Worm (Caenorhabditis elegans) whole organism, L1 larva: ENCODE data around the gene B0393.7.
A peak's percentile ranks its signal among the peaks of the same experiment; 100 is the strongest.

Source experiments
- F16B12.6 ChIP-seq: fragments of 150-350 bp; optimal IDR thresholded peaks from 2 replicates; lab custom pipeline; 2014; ENCODE audit warnings: missing biosample characterization, missing genetic modification characterization
- aha-1 ChIP-seq: fragments of 150-350 bp; optimal IDR thresholded peaks from 2 replicates; lab custom pipeline; 2014; ENCODE audit warnings: missing biosample characterization, missing genetic modification characterization
- alr-1 ChIP-seq: fragments of 200-800 bp; sonication (Bioruptor generic); optimal IDR thresholded peaks from 2 replicates; lab custom pipeline; 2018; ENCODE audit warnings: borderline replicate concordance, mild to moderate bottlenecking, missing genetic modification characterization, missing compliant biosample characterization
- aly-2 ChIP-seq: fragments of 150-350 bp; optimal IDR thresholded peaks from 2 replicates; lab custom pipeline; 2014; ENCODE audit warnings: missing biosample characterization, missing genetic modification characterization
- blmp-1 ChIP-seq: fragments of 150-350 bp; optimal IDR thresholded peaks from 2 replicates; lab custom pipeline; 2014; ENCODE audit warnings: missing biosample characterization, missing genetic modification characterization
- ceh-63 ChIP-seq: fragments of 200-800 bp; sonication (Bioruptor generic); optimal IDR thresholded peaks from 2 replicates; lab custom pipeline; 2018; ENCODE audit warnings: mild to moderate bottlenecking, missing genetic modification characterization, missing compliant biosample characterization
- ceh-8 ChIP-seq: fragments of 200-800 bp; sonication (Bioruptor generic); optimal IDR thresholded peaks from 2 replicates; lab custom pipeline; 2018; ENCODE audit warnings: mild to moderate bottlenecking, missing genetic modification characterization, moderate library complexity, missing compliant biosample characterization
- efl-1 ChIP-seq, 4 experiments: fragments of 150-350 bp; optimal IDR thresholded peaks in 3 of 4; peaks in 1 of 4; 1 replicate in 1 of 4; 2 replicates in 3 of 4; lab custom pipeline; 2014; ENCODE audit warnings: missing biosample characterization in 2 of 4, missing genetic modification characterization in 2 of 4, missing genetic modification reagents in 2 of 4
- efl-3 ChIP-seq: fragments of 200-800 bp; sonication (Bioruptor generic); optimal IDR thresholded peaks from 2 replicates; lab custom pipeline; 2018; ENCODE audit warnings: mild to moderate bottlenecking, missing genetic modification characterization, missing compliant biosample characterization
- elt-2 ChIP-seq: sonication (generic microtip); optimal IDR thresholded peaks from 2 replicates; lab custom pipeline; 2016; ENCODE audit warnings: missing genetic modification characterization, mild to moderate bottlenecking, inconsistent platforms, missing compliant biosample characterization, missing genetic modification reagents
- elt-3 ChIP-seq, 6 experiments: fragments of 150-350 bp in 1 of 6; sonication (generic microtip); optimal IDR thresholded peaks; 2 replicates each; lab custom pipeline; 2017 to 2018; ENCODE audit warnings: missing biosample characterization in 6 of 6, missing genetic modification characterization in 6 of 6, inconsistent platforms in 1 of 6
- fkh-4 ChIP-seq: sonication (generic microtip); optimal IDR thresholded peaks from 2 replicates; lab custom pipeline; 2016; ENCODE audit warnings: missing compliant biosample characterization, missing genetic modification characterization, borderline replicate concordance
- fos-1 ChIP-seq: fragments of 150-350 bp; optimal IDR thresholded peaks from 2 replicates; lab custom pipeline; 2014; ENCODE audit warnings: missing biosample characterization, missing genetic modification characterization
- grh-1 ChIP-seq: fragments of 200-800 bp; sonication (Bioruptor generic); IDR thresholded peaks from 2 replicates; pipeline ENCODE4 v1.3.6; 2022; ENCODE audit warnings: missing genetic modification reagents, missing genetic modification characterization, missing compliant biosample characterization
- hlh-4 ChIP-seq: sonication (generic microtip); optimal IDR thresholded peaks from 2 replicates; lab custom pipeline; 2016; ENCODE audit warnings: mild to moderate bottlenecking, missing genetic modification characterization, missing compliant biosample characterization
- hpl-2 ChIP-seq: fragments of 150-350 bp; optimal IDR thresholded peaks from 2 replicates; lab custom pipeline; 2014; ENCODE audit warnings: missing biosample characterization, missing genetic modification reagents, missing genetic modification characterization
- irx-1 ChIP-seq: sonication (generic microtip); optimal IDR thresholded peaks from 2 replicates; lab custom pipeline; 2016; ENCODE audit warnings: missing genetic modification characterization, missing compliant biosample characterization
- isw-1 ChIP-seq: fragments of 200-800 bp; sonication (Bioruptor generic); IDR thresholded peaks from 2 replicates; pipeline ENCODE4 v1.3.6; 2022; ENCODE audit warnings: missing genetic modification characterization, missing compliant biosample characterization
- jun-1 ChIP-seq: fragments of 150-350 bp; optimal IDR thresholded peaks from 2 replicates; lab custom pipeline; 2014; ENCODE audit warnings: missing biosample characterization, missing genetic modification reagents, missing genetic modification characterization
- lin-13 ChIP-seq: fragments of 150-350 bp; optimal IDR thresholded peaks from 2 replicates; lab custom pipeline; 2014; ENCODE audit warnings: missing biosample characterization, missing genetic modification reagents, missing genetic modification characterization
- lin-14 ChIP-seq: fragments of 200-800 bp; sonication (Bioruptor generic); optimal IDR thresholded peaks from 2 replicates; lab custom pipeline; 2018; ENCODE audit warnings: mild to moderate bottlenecking, missing genetic modification characterization, moderate library complexity, missing compliant biosample characterization
- lin-35 ChIP-seq, 2 experiments: fragments of 150-350 bp; optimal IDR thresholded peaks; 2 replicates each; lab custom pipeline; 2014; ENCODE audit warnings: missing biosample characterization in 2 of 2, missing genetic modification characterization in 2 of 2, missing genetic modification reagents in 2 of 2
- lir-3 ChIP-seq: sonication (generic microtip); optimal IDR thresholded peaks from 2 replicates; lab custom pipeline; 2016; ENCODE audit warnings: mild to moderate bottlenecking, missing genetic modification characterization, moderate library complexity, missing compliant biosample characterization; ENCODE audit not compliant: poor library complexity
- mdl-1 ChIP-seq, 2 experiments: fragments of 150-350 bp; optimal IDR thresholded peaks; 2 replicates each; lab custom pipeline; 2014 to 2017; ENCODE audit warnings: missing biosample characterization in 2 of 2, missing genetic modification characterization in 2 of 2, inconsistent platforms in 1 of 2
- mef-2 ChIP-seq: fragments of 150-350 bp; optimal IDR thresholded peaks from 2 replicates; lab custom pipeline; 2014; ENCODE audit warnings: missing biosample characterization, missing genetic modification characterization
- mep-1 ChIP-seq: fragments of 150-350 bp; optimal IDR thresholded peaks from 2 replicates; lab custom pipeline; 2014; ENCODE audit warnings: missing biosample characterization, missing genetic modification characterization
- nhr-12 ChIP-seq: sonication (generic microtip); optimal IDR thresholded peaks from 2 replicates; lab custom pipeline; 2017; ENCODE audit warnings: missing biosample characterization, missing genetic modification characterization
- nhr-19 ChIP-seq: fragments of 200-800 bp; sonication (Bioruptor generic); conservative IDR thresholded peaks from 2 replicates; pipeline ENCODE4 v1.3.6; 2022; ENCODE audit warnings: missing genetic modification characterization, missing compliant biosample characterization
- nhr-28 ChIP-seq: fragments of 150-350 bp; optimal IDR thresholded peaks from 2 replicates; lab custom pipeline; 2014; ENCODE audit warnings: missing biosample characterization, missing genetic modification characterization
- nhr-71 ChIP-seq: sonication (generic microtip); optimal IDR thresholded peaks from 2 replicates; lab custom pipeline; 2016; ENCODE audit warnings: mild to moderate bottlenecking, missing genetic modification characterization, moderate library complexity, missing compliant biosample characterization
- nhr-76 ChIP-seq: sonication (generic microtip); optimal IDR thresholded peaks from 2 replicates; lab custom pipeline; 2017; ENCODE audit warnings: missing biosample characterization, missing genetic modification characterization
- pag-3 ChIP-seq: sonication (generic microtip); optimal IDR thresholded peaks from 2 replicates; lab custom pipeline; 2017; ENCODE audit warnings: missing genetic modification characterization, mild to moderate bottlenecking, missing compliant biosample characterization, antibody characterized with exemption, borderline replicate concordance; ENCODE audit not compliant: insufficient read depth
- pqm-1 ChIP-seq: sonication (generic microtip); optimal IDR thresholded peaks from 3 replicates; lab custom pipeline; 2017; ENCODE audit warnings: missing biosample characterization, missing genetic modification characterization
- rnt-1 ChIP-seq: sonication (generic microtip); optimal IDR thresholded peaks from 2 replicates; lab custom pipeline; 2016; ENCODE audit warnings: mild to moderate bottlenecking, missing genetic modification characterization, moderate library complexity, missing compliant biosample characterization
- snpc-4 ChIP-seq: fragments of 150-350 bp; optimal IDR thresholded peaks from 2 replicates; lab custom pipeline; 2014; ENCODE audit warnings: missing biosample characterization, missing genetic modification characterization
- sox-4 ChIP-seq: sonication (generic microtip); optimal IDR thresholded peaks from 2 replicates; lab custom pipeline; 2016; ENCODE audit warnings: missing genetic modification characterization, missing compliant biosample characterization
- sptf-1 ChIP-seq: fragments of 150-350 bp; optimal IDR thresholded peaks from 2 replicates; lab custom pipeline; 2014; ENCODE audit warnings: missing biosample characterization, missing genetic modification characterization
- sup-37 ChIP-seq: fragments of 200-800 bp; sonication (Bioruptor generic); optimal IDR thresholded peaks from 2 replicates; lab custom pipeline; 2018; ENCODE audit warnings: mild to moderate bottlenecking, missing genetic modification characterization, missing compliant biosample characterization
- unc-86 ChIP-seq: sonication (generic microtip); optimal IDR thresholded peaks from 2 replicates; lab custom pipeline; 2016; ENCODE audit warnings: missing genetic modification characterization, missing compliant biosample characterization
- unc-98 ChIP-seq: fragments of 200-800 bp; sonication (Bioruptor generic); IDR thresholded peaks from 2 replicates; pipeline ENCODE4 v1.3.6; 2022; ENCODE audit warnings: missing genetic modification characterization, missing compliant biosample characterization
- vab-15 ChIP-seq: sonication (generic microtip); optimal IDR thresholded peaks from 2 replicates; lab custom pipeline; 2017; ENCODE audit warnings: missing genotype, mild to moderate bottlenecking, missing genetic modification characterization, missing compliant biosample characterization
- ztf-11 ChIP-seq, 2 experiments: sonication (generic microtip); optimal IDR thresholded peaks; 2 replicates each; lab custom pipeline; 2016 to 2017; ENCODE audit warnings: missing genetic modification characterization in 2 of 2, missing biosample characterization in 1 of 2, missing compliant biosample characterization in 1 of 2

Gene B0393.7

ce11 chrIII:4766842-4767241 lies 11.1 kb downstream of the B0393.7 start:
- TF ChIP-seq nhr-12 (no peak), hpl-2 (no peak), elt-2 (peak; percentile 39), fos-1 (tag; lab: Kevin White, UChicago) (no peak), elt-3 (tag; optimal IDR thresholded peaks at IDR 0.05; lab: Kevin White, UChicago) (peak in 1 of 6 experiments; percentile 5), nhr-19 (no peak), snpc-4 (tag; lab: Kevin White, UChicago) (no peak), efl-1 (optimal IDR thresholded peaks at IDR 0.05; lab: Kevin White, UChicago) (no peak), efl-1 (GFP tag; optimal IDR thresholded peaks at IDR 0.05 in 1 of 2; lab: Kevin White, UChicago) (no peak), blmp-1 (tag; lab: Kevin White, UChicago) (peak; percentile 59), grh-1 (no peak), aha-1 (no peak)

ce11 chrIII:4765474-4765873 lies 12.4 kb downstream of the B0393.7 start, which contains the start of gene B0393.5:
TSS of gene B0393.5 (plus strand) at chrIII:4765774.
- TF ChIP-seq ztf-11 (tag; optimal IDR thresholded peaks at IDR 0.05; lab: Kevin White, UChicago) (no peak), nhr-28 (tag; lab: Kevin White, UChicago) (no peak), irx-1 (tag; lab: Kevin White, UChicago) (no peak), efl-1 (optimal IDR thresholded peaks at IDR 0.05; lab: Kevin White, UChicago) (no peak), efl-1 (GFP tag; optimal IDR thresholded peaks at IDR 0.05 in 1 of 2; lab: Kevin White, UChicago) (no peak)

- no peak for TF ChIP-seq efl-1 (optimal IDR thresholded peaks at IDR 0.05; lab: Kevin White, UChicago)
- peak in 1 of 2 experiments; percentile 36 for TF ChIP-seq efl-1 (GFP tag; optimal IDR thresholded peaks at IDR 0.05 in 1 of 2; lab: Kevin White, UChicago)
- no peak for TF ChIP-seq jun-1 (tag; lab: Kevin White, UChicago)
- TF ChIP-seq lin-35 (GFP tag; optimal IDR thresholded peaks at IDR 0.05; lab: Kevin White, UChicago): no peak
These were observed 14.4 kb downstream of the B0393.7 start, which contains the start of gene B0393.4 for ce11 chrIII:4763509-4763908. TSS of gene B0393.4 (minus strand) at chrIII:4763609.

ce11 chrIII:4762846-4763245 lies 15.1 kb downstream of the B0393.7 start:
- TF ChIP-seq efl-3 (GFP tag; lab: Kevin White, UChicago) (no peak), efl-1 (optimal IDR thresholded peaks at IDR 0.05; lab: Kevin White, UChicago) (no peak), efl-1 (GFP tag; optimal IDR thresholded peaks at IDR 0.05 in 1 of 2; lab: Kevin White, UChicago) (peak in 1 of 2 experiments; percentile 25)

- TF ChIP-seq ceh-63 (GFP tag; lab: Kevin White, UChicago): peak; percentile 44
- peak; percentile 82 for TF ChIP-seq lir-3 (tag; lab: Kevin White, UChicago)
- peak; percentile 97 for TF ChIP-seq isw-1 (GFP tag; lab: Robert Waterston, UW)
- TF ChIP-seq sox-4: peak; percentile 81
- peak; percentile 73 for TF ChIP-seq fkh-4 (tag; lab: Kevin White, UChicago)
- peak; percentile 92 for TF ChIP-seq sup-37 (GFP tag; lab: Kevin White, UChicago)
- peak; percentile 93 for TF ChIP-seq irx-1 (tag; lab: Kevin White, UChicago)
- TF ChIP-seq ceh-8 (GFP tag; lab: Kevin White, UChicago): peak; percentile 94
- peak in 5 of 6 experiments; percentile 55 to 96 (median 88) for TF ChIP-seq elt-3 (tag; optimal IDR thresholded peaks at IDR 0.05; lab: Kevin White, UChicago)
- peak; percentile 99 for TF ChIP-seq rnt-1 (tag; lab: Kevin White, UChicago)
- TF ChIP-seq lin-13: peak; percentile 96
- peak; percentile 82 for TF ChIP-seq mef-2 (tag; lab: Kevin White, UChicago)
- TF ChIP-seq alr-1 (tag; lab: Kevin White, UChicago): no peak
- no peak for TF ChIP-seq pag-3 (tag; lab: Kevin White, UChicago)
- TF ChIP-seq F16B12.6 (tag; lab: Kevin White, UChicago): peak; percentile 79
- TF ChIP-seq nhr-76 (tag; lab: Kevin White, UChicago): peak; percentile 18
- TF ChIP-seq mdl-1 (tag; optimal IDR thresholded peaks at IDR 0.05; lab: Kevin White, UChicago): peak in 1 of 2 experiments; percentile 79
- peak; percentile 98 for TF ChIP-seq nhr-71 (tag; lab: Kevin White, UChicago)
- no peak for TF ChIP-seq nhr-28 (tag; lab: Kevin White, UChicago)
- peak; percentile 83 for TF ChIP-seq snpc-4 (tag; lab: Kevin White, UChicago)
- TF ChIP-seq unc-98 (GFP tag; lab: Robert Waterston, UW): peak; percentile 73
- peak; percentile 94 for TF ChIP-seq lin-14 (GFP tag; lab: Kevin White, UChicago)
- TF ChIP-seq vab-15: no peak
- peak; percentile 3 for TF ChIP-seq nhr-12
- TF ChIP-seq jun-1 (tag; lab: Kevin White, UChicago): peak; percentile 95
- no peak for TF ChIP-seq pqm-1
- no peak for TF ChIP-seq sptf-1
- no peak for TF ChIP-seq hlh-4
- TF ChIP-seq mep-1 (tag; lab: Kevin White, UChicago): peak; percentile 97
- peak; percentile 94 for TF ChIP-seq unc-86 (tag; lab: Kevin White, UChicago)
- peak; percentile 83 for TF ChIP-seq aly-2 (tag; lab: Kevin White, UChicago)
These were observed 20.9 kb downstream of the B0393.7 start, which contains the start of gene fbxl-2 for ce11 chrIII:4756983-4757382. TSS of gene fbxl-2 (plus strand) at chrIII:4757260.
